Worm (Caenorhabditis elegans) whole organism, L1 larva: Measurements from ENCODE around the gene cnc-4.

ENCODE experiments used
- pqm-1 ChIP-seq: sonication (generic microtip); optimal IDR thresholded peaks from 3 replicates; lab custom pipeline; 2017; ENCODE audit warnings: missing biosample characterization, missing genetic modification characterization
- zip-4 ChIP-seq: fragments of 200-800 bp; sonication (Bioruptor generic); optimal IDR thresholded peaks from 2 replicates; lab custom pipeline; 2018; ENCODE audit warnings: mild to moderate bottlenecking, missing genetic modification characterization, moderate library complexity, missing compliant biosample characterization

- TF ChIP-seq pqm-1 (tag; lab: Kevin White, UChicago): no peak
- TF ChIP-seq zip-4: no peak
Measured at ce11 chrV:1487262-1487661, 40.3 kb downstream of the cnc-4 start.
